Worm (Caenorhabditis elegans) whole organism, L1 larva: ENCODE results near the gene che-12.

Experiments
- C16A3.4 ChIP-seq: fragments of 150-350 bp; optimal IDR thresholded peaks from 2 replicates; lab custom pipeline; 2014; ENCODE audit warnings: missing biosample characterization, missing genetic modification characterization
- alr-1 ChIP-seq: fragments of 200-800 bp; sonication (Bioruptor generic); optimal IDR thresholded peaks from 2 replicates; lab custom pipeline; 2018; ENCODE audit warnings: borderline replicate concordance, mild to moderate bottlenecking, missing genetic modification characterization, missing compliant biosample characterization
- ama-1 ChIP-seq: fragments of 150-350 bp; optimal IDR thresholded peaks from 2 replicates; lab custom pipeline; 2014
- ceh-8 ChIP-seq: fragments of 200-800 bp; sonication (Bioruptor generic); optimal IDR thresholded peaks from 2 replicates; lab custom pipeline; 2018; ENCODE audit warnings: mild to moderate bottlenecking, missing genetic modification characterization, moderate library complexity, missing compliant biosample characterization
- ceh-82 ChIP-seq, 3 experiments: fragments of 150-350 bp in 1 of 3; sonication (generic microtip) in 2 of 3; optimal IDR thresholded peaks; 2 replicates each; lab custom pipeline; 2014 to 2017; ENCODE audit warnings: missing biosample characterization in 3 of 3, missing genetic modification characterization in 3 of 3
- dpl-1 ChIP-seq, 3 experiments: fragments of 150-350 bp in 2 of 3; sonication (generic microtip) in 1 of 3; optimal IDR thresholded peaks; 2 replicates each; lab custom pipeline; 2014 to 2017; ENCODE audit warnings: missing biosample characterization in 3 of 3, missing genetic modification characterization in 3 of 3, missing genetic modification reagents in 3 of 3
- dsc-1 ChIP-seq: sonication (generic microtip); optimal IDR thresholded peaks from 2 replicates; lab custom pipeline; 2016; ENCODE audit warnings: mild to moderate bottlenecking, missing genetic modification characterization, missing compliant biosample characterization
- efl-1 ChIP-seq, 4 experiments: fragments of 150-350 bp; optimal IDR thresholded peaks in 3 of 4; peaks in 1 of 4; 1 replicate in 1 of 4; 2 replicates in 3 of 4; lab custom pipeline; 2014; ENCODE audit warnings: missing biosample characterization in 2 of 4, missing genetic modification characterization in 2 of 4, missing genetic modification reagents in 2 of 4
- efl-3 ChIP-seq: fragments of 200-800 bp; sonication (Bioruptor generic); optimal IDR thresholded peaks from 2 replicates; lab custom pipeline; 2018; ENCODE audit warnings: mild to moderate bottlenecking, missing genetic modification characterization, missing compliant biosample characterization
- egl-13 ChIP-seq: sonication (generic microtip); optimal IDR thresholded peaks from 2 replicates; lab custom pipeline; 2016; ENCODE audit warnings: missing genotype, missing genetic modification reagents, missing genetic modification characterization, missing compliant biosample characterization
- elt-2 ChIP-seq: sonication (generic microtip); optimal IDR thresholded peaks from 2 replicates; lab custom pipeline; 2016; ENCODE audit warnings: missing genetic modification characterization, mild to moderate bottlenecking, inconsistent platforms, missing compliant biosample characterization, missing genetic modification reagents
- elt-3 ChIP-seq, 6 experiments: fragments of 150-350 bp in 1 of 6; sonication (generic microtip); optimal IDR thresholded peaks; 2 replicates each; lab custom pipeline; 2017 to 2018; ENCODE audit warnings: missing biosample characterization in 6 of 6, missing genetic modification characterization in 6 of 6, inconsistent platforms in 1 of 6
- fkh-10 ChIP-seq: sonication (generic microtip); optimal IDR thresholded peaks from 2 replicates; lab custom pipeline; 2017; ENCODE audit warnings: missing biosample characterization, missing genetic modification reagents, missing genetic modification characterization
- fkh-8 ChIP-seq: sonication (generic microtip); optimal IDR thresholded peaks from 2 replicates; lab custom pipeline; 2016; ENCODE audit warnings: mild to moderate bottlenecking, missing genetic modification characterization, missing compliant biosample characterization
- grh-1 ChIP-seq: fragments of 200-800 bp; sonication (Bioruptor generic); IDR thresholded peaks from 2 replicates; pipeline ENCODE4 v1.3.6; 2022; ENCODE audit warnings: missing genetic modification reagents, missing genetic modification characterization, missing compliant biosample characterization
- hlh-4 ChIP-seq: sonication (generic microtip); optimal IDR thresholded peaks from 2 replicates; lab custom pipeline; 2016; ENCODE audit warnings: mild to moderate bottlenecking, missing genetic modification characterization, missing compliant biosample characterization
- jun-1 ChIP-seq: fragments of 150-350 bp; optimal IDR thresholded peaks from 2 replicates; lab custom pipeline; 2014; ENCODE audit warnings: missing biosample characterization, missing genetic modification reagents, missing genetic modification characterization
- lin-14 ChIP-seq: fragments of 200-800 bp; sonication (Bioruptor generic); optimal IDR thresholded peaks from 2 replicates; lab custom pipeline; 2018; ENCODE audit warnings: mild to moderate bottlenecking, missing genetic modification characterization, moderate library complexity, missing compliant biosample characterization
- lin-35 ChIP-seq, 2 experiments: fragments of 150-350 bp; optimal IDR thresholded peaks; 2 replicates each; lab custom pipeline; 2014; ENCODE audit warnings: missing biosample characterization in 2 of 2, missing genetic modification characterization in 2 of 2, missing genetic modification reagents in 2 of 2
- lin-39 ChIP-seq: fragments of 150-350 bp; optimal IDR thresholded peaks from 2 replicates; lab custom pipeline; 2014; ENCODE audit warnings: missing biosample characterization, missing genetic modification reagents, missing genetic modification characterization
- lir-3 ChIP-seq: sonication (generic microtip); optimal IDR thresholded peaks from 2 replicates; lab custom pipeline; 2016; ENCODE audit warnings: mild to moderate bottlenecking, missing genetic modification characterization, moderate library complexity, missing compliant biosample characterization; ENCODE audit not compliant: poor library complexity
- lsy-2 ChIP-seq, 2 experiments: fragments of 150-350 bp; optimal IDR thresholded peaks; 2 replicates each; lab custom pipeline; 2014; ENCODE audit warnings: missing biosample characterization in 2 of 2, missing genetic modification characterization in 2 of 2
- nhr-11 ChIP-seq: fragments of 150-350 bp; optimal IDR thresholded peaks from 2 replicates; lab custom pipeline; 2014; ENCODE audit warnings: missing biosample characterization, missing genetic modification characterization
- nhr-71 ChIP-seq: sonication (generic microtip); optimal IDR thresholded peaks from 2 replicates; lab custom pipeline; 2016; ENCODE audit warnings: mild to moderate bottlenecking, missing genetic modification characterization, moderate library complexity, missing compliant biosample characterization
- nhr-76 ChIP-seq: sonication (generic microtip); optimal IDR thresholded peaks from 2 replicates; lab custom pipeline; 2017; ENCODE audit warnings: missing biosample characterization, missing genetic modification characterization
- nhr-84 ChIP-seq: sonication (generic microtip); optimal IDR thresholded peaks from 2 replicates; lab custom pipeline; 2017; ENCODE audit warnings: missing biosample characterization, missing genetic modification characterization
- pag-3 ChIP-seq: sonication (generic microtip); optimal IDR thresholded peaks from 2 replicates; lab custom pipeline; 2017; ENCODE audit warnings: missing genetic modification characterization, mild to moderate bottlenecking, missing compliant biosample characterization, antibody characterized with exemption, borderline replicate concordance; ENCODE audit not compliant: insufficient read depth
- pqm-1 ChIP-seq: sonication (generic microtip); optimal IDR thresholded peaks from 3 replicates; lab custom pipeline; 2017; ENCODE audit warnings: missing biosample characterization, missing genetic modification characterization
- sup-37 ChIP-seq: fragments of 200-800 bp; sonication (Bioruptor generic); optimal IDR thresholded peaks from 2 replicates; lab custom pipeline; 2018; ENCODE audit warnings: mild to moderate bottlenecking, missing genetic modification characterization, missing compliant biosample characterization
- swsn-7 ChIP-seq: sonication (generic microtip); optimal IDR thresholded peaks from 2 replicates; lab custom pipeline; 2016; ENCODE audit warnings: missing genetic modification characterization, missing compliant biosample characterization
- tlp-1 ChIP-seq: fragments of 150-350 bp; optimal IDR thresholded peaks from 2 replicates; lab custom pipeline; 2014; ENCODE audit warnings: missing biosample characterization, missing genetic modification characterization
- unc-30 ChIP-seq: sonication (generic microtip); optimal IDR thresholded peaks from 2 replicates; lab custom pipeline; 2017; ENCODE audit warnings: missing biosample characterization, missing genetic modification characterization
- unc-62 ChIP-seq: fragments of 150-350 bp; optimal IDR thresholded peaks from 2 replicates; lab custom pipeline; 2014; ENCODE audit warnings: missing biosample characterization, missing genetic modification reagents, missing genetic modification characterization
- unc-86 ChIP-seq: sonication (generic microtip); optimal IDR thresholded peaks from 2 replicates; lab custom pipeline; 2016; ENCODE audit warnings: missing genetic modification characterization, missing compliant biosample characterization
- xbp-1 ChIP-seq: sonication (generic microtip); optimal IDR thresholded peaks from 2 replicates; lab custom pipeline; 2016; ENCODE audit warnings: missing genetic modification characterization, missing compliant biosample characterization
- zag-1 ChIP-seq: fragments of 150-350 bp; optimal IDR thresholded peaks from 2 replicates; lab custom pipeline; 2014; ENCODE audit warnings: missing biosample characterization, missing genetic modification characterization
- ztf-11 ChIP-seq, 2 experiments: sonication (generic microtip); optimal IDR thresholded peaks; 2 replicates each; lab custom pipeline; 2016 to 2017; ENCODE audit warnings: missing genetic modification characterization in 2 of 2, missing biosample characterization in 1 of 2, missing compliant biosample characterization in 1 of 2

Gene che-12

ce11 chrV:10277579-10277978, 29.6 kb downstream of the che-12 start, which contains the start of gene lys-1:
lys-1 (plus strand) TSS chrV:10277904.
- TF ChIP-seq elt-3 (tag; optimal IDR thresholded peaks at IDR 0.05; lab: Kevin White, UChicago) (no peak), lin-35 (GFP tag; optimal IDR thresholded peaks at IDR 0.05; lab: Kevin White, UChicago) (no peak), ceh-8 (no peak), unc-62 (GFP tag; lab: Kevin White, UChicago) (no peak), grh-1 (GFP tag; lab: Robert Waterston, UW) (no peak), zag-1 (tag; lab: Kevin White, UChicago) (no peak), alr-1 (tag; lab: Kevin White, UChicago) (no peak), efl-1 (optimal IDR thresholded peaks at IDR 0.05; lab: Kevin White, UChicago) (no peak), efl-1 (GFP tag; optimal IDR thresholded peaks at IDR 0.05 in 1 of 2; lab: Kevin White, UChicago) (peak in 1 of 2 experiments; percentile 22), dpl-1 (GFP tag; optimal IDR thresholded peaks at IDR 0.05; lab: Kevin White, UChicago) (no peak), ama-1 (no peak), jun-1 (tag; lab: Kevin White, UChicago) (no peak), swsn-7 (tag; lab: Kevin White, UChicago) (no peak), egl-13 (tag; lab: Kevin White, UChicago) (no peak), pqm-1 (tag; lab: Kevin White, UChicago) (no peak), tlp-1 (peak; percentile 21), lin-39 (tag; lab: Kevin White, UChicago) (no peak), unc-30 (tag; lab: Kevin White, UChicago) (no peak), fkh-10 (no peak), elt-2 (tag; lab: Kevin White, UChicago) (peak; percentile 54)

- TF ChIP-seq nhr-71 (tag; lab: Kevin White, UChicago), result peak; percentile 43
- TF ChIP-seq hlh-4, result peak; percentile 99
- TF ChIP-seq sup-37 (GFP tag; lab: Kevin White, UChicago), result no peak
- TF ChIP-seq dsc-1 (tag; lab: Kevin White, UChicago), result peak; percentile 29
- TF ChIP-seq fkh-8 (tag; lab: Kevin White, UChicago), result peak; percentile 39
Observed at ce11 chrV:10276038-10276437, 31.1 kb downstream of the che-12 start.

ce11 chrV:10275619-10276018, 31.6 kb downstream of the che-12 start, which contains the start of gene Y22F5A.11:
Y22F5A.11 (minus strand) TSS chrV:10275646.
- TF ChIP-seq unc-86 (no peak), ztf-11 (tag; optimal IDR thresholded peaks at IDR 0.05; lab: Kevin White, UChicago) (no peak), lin-14 (GFP tag; lab: Kevin White, UChicago) (peak; percentile 55), pag-3 (tag; lab: Kevin White, UChicago) (no peak), ceh-82 (tag; optimal IDR thresholded peaks at IDR 0.05; lab: Kevin White, UChicago) (no peak), unc-30 (tag; lab: Kevin White, UChicago) (no peak), lir-3 (tag; lab: Kevin White, UChicago) (no peak), xbp-1 (tag; lab: Kevin White, UChicago) (no peak), nhr-84 (tag; lab: Kevin White, UChicago) (no peak), fkh-10 (peak; percentile 4), C16A3.4 (tag; lab: Kevin White, UChicago) (no peak), elt-3 (tag; optimal IDR thresholded peaks at IDR 0.05; lab: Kevin White, UChicago) (no peak), lin-35 (GFP tag; optimal IDR thresholded peaks at IDR 0.05; lab: Kevin White, UChicago) (no peak), efl-3 (GFP tag; lab: Kevin White, UChicago) (no peak), nhr-76 (tag; lab: Kevin White, UChicago) (no peak), nhr-11 (tag; lab: Kevin White, UChicago) (no peak), lsy-2 (tag; optimal IDR thresholded peaks at IDR 0.05; lab: Kevin White, UChicago) (no peak)
